Fruit fly (Drosophila melanogaster): ENCODE results near the gene CG33768.

CG33768 gene

dm6 chr3L:22646863-22647262 is at the start of gene CG33768:
CG33768 (plus strand) TSS chr3L:22647163.
- TF ChIP-seq Eip75B (GFP tag; optimal IDR thresholded peaks at IDR 0.05): no peak
- no peak for TF ChIP-seq Eip93F (GFP tag; optimal IDR thresholded peaks at IDR 0.05)
- no peak for TF ChIP-seq Ets96B (tag; optimal IDR thresholded peaks at IDR 0.05)
- TF ChIP-seq fkh (GFP tag; optimal IDR thresholded peaks at IDR 0.05): no peak
- no peak for TF ChIP-seq fd85E (GFP tag; optimal IDR thresholded peaks at IDR 0.05)
- no peak for TF ChIP-seq pdm3 (GFP tag; optimal IDR thresholded peaks at IDR 0.05)
- no peak for TF ChIP-seq Hr38 (GFP tag; optimal IDR thresholded peaks at IDR 0.05)
- TF ChIP-seq CG9139 (GFP tag; optimal IDR thresholded peaks at IDR 0.05): no peak
- TF ChIP-seq spab (GFP tag; optimal IDR thresholded peaks at IDR 0.05): no peak

DNA sequence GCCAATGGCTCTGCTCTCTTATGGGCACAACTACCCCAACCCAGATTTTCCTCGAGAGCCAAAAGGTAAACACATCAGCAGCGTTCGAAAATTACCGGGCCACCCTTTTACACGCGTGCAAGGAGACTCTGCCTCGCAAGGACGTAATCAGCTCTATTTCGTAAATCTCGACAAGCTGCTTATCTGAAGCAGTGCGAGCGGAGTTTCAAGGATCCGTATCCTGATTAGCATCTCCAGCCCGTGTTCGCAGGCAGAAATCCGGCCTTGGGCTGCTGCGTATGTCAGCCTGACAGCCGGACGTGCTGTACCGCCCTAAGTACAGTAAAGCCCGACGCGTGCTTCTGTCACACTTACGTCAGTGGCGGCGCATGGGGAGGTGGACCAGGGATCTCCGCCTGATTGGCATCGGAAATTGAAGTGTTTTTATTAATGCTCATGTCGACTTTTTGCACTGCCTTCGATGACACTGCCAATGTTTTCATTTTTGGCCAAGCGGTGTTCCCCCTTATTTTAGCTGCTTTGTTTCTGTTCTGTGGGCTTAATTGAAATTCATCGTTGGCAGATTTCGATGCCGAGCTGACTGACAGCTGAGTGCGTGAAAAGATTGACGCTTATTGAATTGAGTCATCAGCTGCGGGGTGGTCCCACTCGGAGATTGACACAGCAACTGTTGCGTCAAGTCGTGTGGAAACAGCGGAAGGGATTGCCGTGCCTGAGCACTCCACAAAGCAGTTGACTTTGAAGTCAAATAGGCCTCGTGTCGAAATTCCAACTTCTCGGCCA is 41.1 kb upstream of the CG33768 start, which contains the start of gene ND-B14.5AL:
Gene ND-B14.5AL (plus strand): TSS at position 733 of the 783 bp plus-strand sequence.
- TF ChIP-seq CG6808 (GFP tag; optimal IDR thresholded peaks at IDR 0.05) (no peak), OdsH (GFP tag; optimal IDR thresholded peaks at IDR 0.05) (no peak), Blimp-1 (GFP tag; optimal IDR thresholded peaks at IDR 0.05) (no peak), Eip78C (GFP tag) (no peak), CG8319 (GFP tag; optimal IDR thresholded peaks at IDR 0.05) (no peak), CG8119 (GFP tag; IDR thresholded peaks at IDR 0.05) (no peak), topi (GFP tag; optimal IDR thresholded peaks at IDR 0.05) (no peak), Hr4 (GFP tag; optimal IDR thresholded peaks at IDR 0.05) (no peak), CG34406 (GFP tag; optimal IDR thresholded peaks at IDR 0.05) (no peak), CG11762 (GFP tag; optimal IDR thresholded peaks at IDR 0.05; ENCODE audit: insufficient read depth) (no peak)

DNA sequence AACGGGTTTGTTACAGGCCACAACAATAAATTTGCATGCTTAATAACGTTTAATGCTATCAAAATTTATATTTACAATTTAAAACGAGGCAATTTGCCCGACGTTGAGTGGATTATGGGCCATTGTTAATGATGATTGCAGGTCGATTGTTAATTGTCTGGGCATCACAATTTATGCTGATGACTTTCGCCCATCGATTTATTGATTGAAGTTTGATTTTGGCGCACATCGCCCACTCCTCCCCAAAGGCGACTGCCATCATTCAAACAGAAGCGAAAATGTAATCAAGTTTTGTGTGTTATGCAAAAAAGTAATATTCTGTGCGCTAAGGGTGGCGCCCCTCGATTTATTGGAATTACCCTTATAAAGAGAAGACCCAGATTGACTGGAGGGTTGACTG is 39.9 kb upstream of the CG33768 start:
- no peak for TF ChIP-seq dac (GFP tag; optimal IDR thresholded peaks at IDR 0.05)
- no peak for TF ChIP-seq Met (GFP tag; optimal IDR thresholded peaks at IDR 0.05)
- TF ChIP-seq Ets21C (GFP tag; optimal IDR thresholded peaks at IDR 0.05): no peak
- no peak for TF ChIP-seq CG8119 (GFP tag; IDR thresholded peaks at IDR 0.05)
- no peak for TF ChIP-seq CG3919 (GFP tag; optimal IDR thresholded peaks at IDR 0.05)
- no peak for TF ChIP-seq spab (GFP tag; optimal IDR thresholded peaks at IDR 0.05)
- TF ChIP-seq CG8632 (GFP tag; optimal IDR thresholded peaks at IDR 0.05): no peak
- no peak for TF ChIP-seq CG6163 (GFP tag; IDR thresholded peaks at IDR 0.05)
- no peak for TF ChIP-seq Hr38 (GFP tag; optimal IDR thresholded peaks at IDR 0.05)
- no peak for TF ChIP-seq CG11762 (GFP tag; optimal IDR thresholded peaks at IDR 0.05; ENCODE audit: insufficient read depth)

DNA sequence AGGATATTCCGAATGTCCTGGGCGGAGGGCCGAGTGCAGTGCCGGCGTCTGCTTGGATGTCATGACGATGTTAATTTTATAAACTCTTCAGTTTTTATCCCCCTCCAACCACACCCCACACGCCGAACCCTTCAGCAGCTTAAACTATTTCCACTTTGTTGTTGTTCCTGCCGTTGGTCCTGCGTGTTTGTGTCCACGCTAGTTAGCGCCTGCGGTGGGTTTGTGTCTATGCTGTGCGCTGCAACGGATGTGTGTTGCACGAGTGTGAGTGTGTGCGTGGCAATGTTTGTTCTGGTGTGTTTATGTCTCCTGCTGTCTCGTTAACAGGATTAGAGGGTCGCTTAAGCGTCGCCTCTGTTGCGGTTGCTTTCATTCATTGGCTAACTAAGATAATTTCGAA is 30.2 kb upstream of the CG33768 start:
- TF ChIP-seq CG34406 (GFP tag; optimal IDR thresholded peaks at IDR 0.05) (no peak), CG15336 (GFP tag; IDR thresholded peaks at IDR 0.05) (no peak), Eip93F (GFP tag; optimal IDR thresholded peaks at IDR 0.05) (no peak), CG31627 (GFP tag; optimal IDR thresholded peaks at IDR 0.05) (no peak), CG6276 (GFP tag; optimal IDR thresholded peaks at IDR 0.05) (no peak), Sox14 (GFP tag; optimal IDR thresholded peaks at IDR 0.05) (no peak), Smox (GFP tag; optimal IDR thresholded peaks at IDR 0.05) (no peak), Lpt (GFP tag; optimal IDR thresholded peaks at IDR 0.05) (no peak), Hr39 (GFP tag; optimal IDR thresholded peaks at IDR 0.05) (no peak), Hr4 (GFP tag; optimal IDR thresholded peaks at IDR 0.05) (no peak), CG6854 (GFP tag; optimal IDR thresholded peaks at IDR 0.05) (no peak), spab (GFP tag; optimal IDR thresholded peaks at IDR 0.05) (no peak), CG8119 (GFP tag; IDR thresholded peaks at IDR 0.05) (no peak)

DNA sequence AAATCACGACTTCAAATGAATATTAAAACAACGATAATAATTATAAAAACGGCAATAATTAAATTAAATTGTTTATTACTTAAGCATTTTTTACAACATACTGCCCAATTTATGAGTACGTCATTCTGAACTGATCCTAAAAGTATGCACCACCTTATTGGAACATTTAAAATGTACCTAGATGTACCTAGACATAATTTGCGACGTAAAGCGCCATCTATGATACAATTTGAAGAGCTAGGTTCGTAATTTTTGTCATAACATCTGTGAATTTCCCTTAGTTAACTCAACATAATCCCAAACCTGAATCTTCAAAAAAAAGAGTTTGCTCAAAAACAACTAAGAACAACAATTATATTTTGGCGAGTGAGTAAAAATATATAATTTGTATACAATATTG is 12.9 kb upstream of the CG33768 start:
- TF ChIP-seq Sox14 (GFP tag; optimal IDR thresholded peaks at IDR 0.05) (no peak), achi (GFP tag; optimal IDR thresholded peaks at IDR 0.05) (no peak), CG15336 (GFP tag; IDR thresholded peaks at IDR 0.05) (no peak)

Data from whole organism, prepupa.